Fruit fly (Drosophila melanogaster) whole organism: ENCODE results near the gene CG42329.

Source experiments
- CG8478 ChIP-seq: fragments of >200 bp; optimal IDR thresholded peaks from 2 replicates; lab custom pipeline; 2018; ENCODE audit warnings: inconsistent platforms
- Dll ChIP-seq: fragments of >200 bp; optimal IDR thresholded peaks from 2 replicates; lab custom pipeline; 2017
- EcR ChIP-seq, 2 experiments: fragments of >200 bp; optimal IDR thresholded peaks; 2 replicates each; lab custom pipeline; 2017; ENCODE audit warnings: missing biosample characterization in 2 of 2, missing genetic modification characterization in 2 of 2, missing genetic modification reagents in 2 of 2
- pan ChIP-seq: fragments of >200 bp; optimal IDR thresholded peaks from 2 replicates; lab custom pipeline; 2017
- psq ChIP-seq: fragments of >200 bp; optimal IDR thresholded peaks from 2 replicates; lab custom pipeline; 2017
- usp ChIP-seq: fragments of >200 bp; optimal IDR thresholded peaks from 2 replicates; lab custom pipeline; 2017; ENCODE audit warnings: missing biosample characterization, missing genetic modification characterization, mixed read lengths

- TF ChIP-seq psq (lab: Kevin White, UChicago) (no peak), CG8478 (lab: Kevin White, UChicago) (no peak), usp (GFP tag; lab: Kevin White, UChicago) (no peak), EcR (GFP tag; optimal IDR thresholded peaks at IDR 0.05; lab: Kevin White, UChicago) (no peak), pan (lab: Kevin White, UChicago) (no peak), Dll (no peak)
These were observed 19.0 kb upstream of the CG42329 start, which contains the start of the genes CG43349 and CG5011 for dm6 chr2L:1199912-1200721.
